ENCODE assay signal across 2 worm cellular contexts in the genomic region with DNA sequence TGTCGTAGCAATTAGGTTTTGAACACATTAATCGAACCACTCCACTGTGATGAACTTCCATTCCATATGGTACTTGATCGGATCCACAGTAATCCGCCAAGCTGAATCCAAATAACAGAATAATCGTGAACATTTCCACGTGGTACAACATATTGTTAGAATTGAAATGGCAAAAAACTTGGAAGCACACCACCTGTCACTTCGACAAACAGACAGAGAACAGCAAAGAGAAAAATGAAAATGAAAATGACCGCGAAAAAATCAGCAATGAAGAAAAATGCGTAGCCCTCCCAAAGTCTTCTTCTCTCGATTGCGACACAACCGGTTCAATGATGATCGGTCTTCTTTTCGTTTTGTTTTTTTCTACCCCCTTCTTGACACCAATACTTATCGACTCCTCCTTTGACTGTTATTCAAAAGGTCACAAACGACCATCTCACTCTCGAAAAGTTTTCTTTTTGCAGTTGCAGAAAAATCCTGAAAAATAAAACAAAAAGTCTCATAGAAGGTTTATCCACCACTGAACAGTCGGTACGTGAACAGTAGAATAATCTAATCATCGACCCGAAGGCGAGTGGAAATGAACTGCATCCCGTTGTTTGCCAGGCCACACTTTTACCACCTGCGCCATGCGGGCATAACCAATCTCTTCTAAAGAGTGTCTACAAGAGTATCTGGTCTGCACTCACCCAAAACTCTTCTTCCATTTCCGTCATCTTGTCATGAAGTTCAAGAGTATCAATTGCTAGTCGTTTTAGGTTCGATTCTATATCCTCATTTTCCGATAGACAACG.
A peak's percentile ranks its signal among the peaks of the same experiment; 100 is the strongest.
TF ChIP-seq lines count a peak whose summit lies in the region.

wrt-3 (minus strand) TSS at position 322 of the 794 bp plus-strand sequence.

TF ChIP-seq in whole organism, L1 larva, 84 proteins besides CTCF, POLR2A, EP300 and RAD21 (continued from another document):
- TF ChIP-seq snu-23 (GFP tag; optimal IDR thresholded peaks at IDR 0.05; lab: Kevin White, UChicago) (peak; percentile 56), nhr-71 (tag; optimal IDR thresholded peaks at IDR 0.05; lab: Kevin White, UChicago) (peak; percentile 57), elt-3 (tag; optimal IDR thresholded peaks at IDR 0.05; lab: Kevin White, UChicago) (peak in 3 of 6 experiments; percentile 3 to 43 (median 23)), skn-1 (tag; optimal IDR thresholded peaks at IDR 0.05; lab: Kevin White, UChicago) (no peak), C16A3.4 (tag; optimal IDR thresholded peaks at IDR 0.05; lab: Kevin White, UChicago) (peak; percentile 49), hlh-4 (tag; optimal IDR thresholded peaks at IDR 0.05; lab: Kevin White, UChicago) (no peak), ztf-4 (tag; optimal IDR thresholded peaks at IDR 0.05; lab: Kevin White, UChicago) (no peak), alr-1 (tag; optimal IDR thresholded peaks at IDR 0.05; lab: Kevin White, UChicago; ENCODE audit: borderline replicate concordance) (no peak), nhr-84 (tag; optimal IDR thresholded peaks at IDR 0.05; lab: Kevin White, UChicago) (no peak), fkh-8 (tag; optimal IDR thresholded peaks at IDR 0.05; lab: Kevin White, UChicago) (peak; percentile 9), zip-4 (GFP tag; optimal IDR thresholded peaks at IDR 0.05; lab: Kevin White, UChicago) (peak; percentile 20), fos-1 (tag; optimal IDR thresholded peaks at IDR 0.05; lab: Kevin White, UChicago) (no peak), vab-15 (tag; optimal IDR thresholded peaks at IDR 0.05; lab: Kevin White, UChicago) (no peak), tbx-2 (tag; optimal IDR thresholded peaks at IDR 0.05; lab: Kevin White, UChicago) (no peak), dpl-1 (GFP tag; optimal IDR thresholded peaks at IDR 0.05; lab: Kevin White, UChicago) (peak in 1 of 3 experiments; percentile 29), ceh-82 (tag; optimal IDR thresholded peaks at IDR 0.05; lab: Kevin White, UChicago) (peak in 2 of 3 experiments; percentile 10 to 40), xbp-1 (tag; optimal IDR thresholded peaks at IDR 0.05; lab: Kevin White, UChicago) (peak; percentile 44), mep-1 (tag; optimal IDR thresholded peaks at IDR 0.05; lab: Kevin White, UChicago) (peak; percentile 67), lin-13 (GFP tag; optimal IDR thresholded peaks at IDR 0.05; lab: Kevin White, UChicago) (no peak), irx-1 (tag; optimal IDR thresholded peaks at IDR 0.05; lab: Kevin White, UChicago) (peak; percentile 43), lin-35 (GFP tag; optimal IDR thresholded peaks at IDR 0.05; lab: Kevin White, UChicago) (no peak), lin-15B (tag; optimal IDR thresholded peaks at IDR 0.05; lab: Kevin White, UChicago) (no peak), ets-5 (GFP tag; IDR thresholded peaks at IDR 0.05; lab: Robert Waterston, UW) (no peak), sup-37 (GFP tag; optimal IDR thresholded peaks at IDR 0.05; lab: Kevin White, UChicago) (no peak), zag-1 (tag; optimal IDR thresholded peaks at IDR 0.05; lab: Kevin White, UChicago) (no peak), lir-3 (tag; optimal IDR thresholded peaks at IDR 0.05; lab: Kevin White, UChicago; ENCODE audit: poor library complexity) (peak; percentile 16), ceh-8 (GFP tag; optimal IDR thresholded peaks at IDR 0.05; lab: Kevin White, UChicago) (no peak)

TF ChIP-seq in whole organism, young adult, 124 proteins besides CTCF, POLR2A, EP300 and RAD21 (continued from another document):
- TF ChIP-seq madf-10 (tag; optimal IDR thresholded peaks at IDR 0.05; lab: Kevin White, UChicago): peak; percentile 80
- peak; percentile 96 for TF ChIP-seq him-1 (tag; optimal IDR thresholded peaks at IDR 0.05; lab: Kevin White, UChicago)
- no peak for TF ChIP-seq madf-6 (GFP tag; IDR thresholded peaks at IDR 0.05; lab: Robert Waterston, UW)
- TF ChIP-seq nhr-80 (tag; optimal IDR thresholded peaks at IDR 0.05; lab: Kevin White, UChicago): peak; percentile 50
- peak; percentile 41 for TF ChIP-seq ccch-3 (GFP tag; optimal IDR thresholded peaks at IDR 0.05; lab: Kevin White, UChicago)
- no peak; the same call in 1 of the 2 replicates for TF ChIP-seq egl-44 (GFP tag; IDR thresholded peaks at IDR 0.05; lab: Robert Waterston, UW)
- TF ChIP-seq hlh-12 (tag; optimal IDR thresholded peaks at IDR 0.05; lab: Kevin White, UChicago): peak; percentile 90
- TF ChIP-seq F55B11.4 (tag; optimal IDR thresholded peaks at IDR 0.05; lab: Kevin White, UChicago; ENCODE audit: borderline replicate concordance, insufficient read depth): no peak
- peak; percentile 96 for TF ChIP-seq aptf-3 (GFP tag; IDR thresholded peaks at IDR 0.05; lab: Robert Waterston, UW)
- TF ChIP-seq unc-62 (GFP tag; optimal IDR thresholded peaks at IDR 0.05; lab: Kevin White, UChicago): no peak
- TF ChIP-seq somi-1 (GFP tag; optimal IDR thresholded peaks at IDR 0.05; lab: Kevin White, UChicago): peak; percentile 66
- peak; percentile 93 to 95 for TF ChIP-seq rec-8 (tag; optimal IDR thresholded peaks at IDR 0.05; lab: Kevin White, UChicago)
- TF ChIP-seq hmg-1.2 (GFP tag; IDR thresholded peaks at IDR 0.05; lab: Robert Waterston, UW): peak; percentile 71
- no peak for TF ChIP-seq F49E8.2 (tag; optimal IDR thresholded peaks at IDR 0.05; lab: Kevin White, UChicago; ENCODE audit: insufficient read depth)
- TF ChIP-seq nhr-90 (tag; optimal IDR thresholded peaks at IDR 0.05; lab: Kevin White, UChicago): peak; percentile 96
- peak; percentile 79 for TF ChIP-seq akir-1 (GFP tag; optimal IDR thresholded peaks at IDR 0.05; lab: Kevin White, UChicago)
- no peak for TF ChIP-seq ceh-91 (GFP tag; IDR thresholded peaks at IDR 0.05; lab: Robert Waterston, UW)
- TF ChIP-seq let-607 (tag; optimal IDR thresholded peaks at IDR 0.05; lab: Kevin White, UChicago): peak; percentile 65 to 67
- 0 out of 2 replicates have a peak, but pooled peaks have one; percentile 37 for TF ChIP-seq B0019.2 (GFP tag; conservative IDR thresholded peaks at IDR 0.05; lab: Robert Waterston, UW)
- TF ChIP-seq egrh-3 (GFP tag; IDR thresholded peaks at IDR 0.05; lab: Robert Waterston, UW): no peak; the same call in 1 of the 2 replicates
- peak; percentile 96 for TF ChIP-seq snpc-1.3 (tag; optimal IDR thresholded peaks at IDR 0.05; lab: Kevin White, UChicago; ENCODE audit: insufficient read depth)
- peak; percentile 80 for TF ChIP-seq ztf-26 (tag; optimal IDR thresholded peaks at IDR 0.05; lab: Kevin White, UChicago)
- no peak for TF ChIP-seq let-526 (GFP tag; IDR thresholded peaks at IDR 0.05; lab: Robert Waterston, UW)
- TF ChIP-seq nfya-1 (tag; optimal IDR thresholded peaks at IDR 0.05; lab: Kevin White, UChicago; ENCODE audit: borderline replicate concordance, insufficient read depth): no peak
- TF ChIP-seq lsy-27 (tag; optimal IDR thresholded peaks at IDR 0.05; lab: Kevin White, UChicago; ENCODE audit: borderline replicate concordance, insufficient read depth): peak; percentile 65
- peak; percentile 87 for TF ChIP-seq attf-6 (GFP tag; IDR thresholded peaks at IDR 0.05; lab: Robert Waterston, UW)
- peak; percentile 55; the same call in 1 of the 2 replicates for TF ChIP-seq hsf-1 (GFP tag; IDR thresholded peaks at IDR 0.05; lab: Robert Waterston, UW)
- TF ChIP-seq sdz-38 (tag; optimal IDR thresholded peaks at IDR 0.05; lab: Kevin White, UChicago): peak; percentile 13
- TF ChIP-seq Y53G8AR.9 (GFP tag; conservative IDR thresholded peaks at IDR 0.05; lab: Robert Waterston, UW): no peak; the same call in 1 of the 2 replicates
- peak; percentile 88 for TF ChIP-seq ets-4 (GFP tag; optimal IDR thresholded peaks at IDR 0.05; lab: Kevin White, UChicago)
- no peak for TF ChIP-seq lag-1 (GFP tag; IDR thresholded peaks at IDR 0.05; lab: Robert Waterston, UW)
TF ChIP-seq in whole organism, young adult: peak in this region for 78.
